Fruit fly (Drosophila melanogaster) whole organism, embryonic: ENCODE data around the gene CG17145.

Experiments used
- Adf1 ChIP-seq: fragments of 200-800 bp; sonication (Bioruptor generic); IDR thresholded peaks from 2 replicates; pipeline ENCODE4 v1.3.6; 2022; ENCODE audit warnings: missing biosample characterization, missing genetic modification characterization
- CG1024 ChIP-seq: fragments of 200-800 bp; sonication (Bioruptor generic); IDR thresholded peaks from 2 replicates; pipeline ENCODE4 v1.3.6; 2022; ENCODE audit warnings: missing biosample characterization, missing genetic modification characterization
- CG10274 ChIP-seq: fragments of 200-800 bp; sonication (Bioruptor generic); optimal IDR thresholded peaks from 3 replicates; lab custom pipeline; 2017; ENCODE audit warnings: missing biosample characterization, mild to moderate bottlenecking, missing genetic modification characterization
- CG10462 ChIP-seq: fragments of 200-800 bp; sonication (Bioruptor generic); optimal IDR thresholded peaks from 2 replicates; lab custom pipeline; 2016; ENCODE audit warnings: missing biosample characterization, missing genetic modification characterization
- CG10959 ChIP-seq: fragments of 200-800 bp; sonication (Bioruptor generic); IDR thresholded peaks from 2 replicates; pipeline ENCODE4 v1.3.6; 2022; ENCODE audit warnings: missing biosample characterization, missing genetic modification characterization
- CG11093 ChIP-seq: fragments of 200-800 bp; sonication (Bioruptor generic); IDR thresholded peaks from 3 replicates; pipeline ENCODE4 v1.3.6; 2022; ENCODE audit warnings: missing biosample characterization, missing genetic modification characterization
- CG11247 ChIP-seq: fragments of 200-800 bp; sonication (Bioruptor generic); IDR thresholded peaks from 2 replicates; pipeline ENCODE4 v1.3.6; 2022; ENCODE audit warnings: missing biosample characterization, missing genetic modification characterization
- CG11504 ChIP-seq: fragments of 200-800 bp; sonication (Bioruptor generic); optimal IDR thresholded peaks from 3 replicates; lab custom pipeline; 2019; ENCODE audit warnings: missing biosample characterization, mild to moderate bottlenecking, missing genetic modification characterization, moderate library complexity
- CG11695 ChIP-seq: fragments of 200-800 bp; sonication (Bioruptor generic); IDR thresholded peaks from 3 replicates; pipeline ENCODE4 v1.3.6; 2022; ENCODE audit warnings: missing biosample characterization, missing genetic modification characterization
- CG12155 ChIP-seq: fragments of 200-800 bp; sonication (Bioruptor generic); optimal IDR thresholded peaks from 3 replicates; lab custom pipeline; 2016; ENCODE audit warnings: missing biosample characterization, missing genetic modification characterization
- CG1233 ChIP-seq: fragments of 200-800 bp; sonication (Bioruptor generic); optimal IDR thresholded peaks from 4 replicates; lab custom pipeline; 2018; ENCODE audit warnings: missing biosample characterization, mild to moderate bottlenecking, missing genetic modification characterization
- CG14050 ChIP-seq: fragments of 200-800 bp; sonication (Bioruptor generic); IDR thresholded peaks from 3 replicates; pipeline ENCODE4 v1.3.6; 2022; ENCODE audit warnings: missing biosample characterization, missing genetic modification characterization
- CG16863 ChIP-seq: fragments of 200-800 bp; sonication (Bioruptor generic); optimal IDR thresholded peaks from 3 replicates; lab custom pipeline; 2016; ENCODE audit warnings: missing biosample characterization, missing genetic modification characterization
- CG18599 ChIP-seq: fragments of 200-800 bp; sonication (Bioruptor generic); optimal IDR thresholded peaks from 3 replicates; lab custom pipeline; 2017; ENCODE audit warnings: missing biosample characterization, missing genetic modification characterization, mild to moderate bottlenecking, moderate library complexity, missing genetic modification reagents
- CG2875 ChIP-seq: fragments of 200-800 bp; sonication (Bioruptor generic); optimal IDR thresholded peaks from 2 replicates; lab custom pipeline; 2017; ENCODE audit warnings: missing biosample characterization, mild to moderate bottlenecking, missing genetic modification characterization, missing genetic modification reagents
- CG2889 ChIP-seq: fragments of 200-800 bp; sonication (Bioruptor generic); IDR thresholded peaks from 3 replicates; pipeline ENCODE4 v1.3.6; 2022; ENCODE audit warnings: missing biosample characterization, missing genetic modification characterization
- CG3065 ChIP-seq: fragments of 200-800 bp; sonication (Bioruptor generic); optimal IDR thresholded peaks from 2 replicates; lab custom pipeline; 2016; ENCODE audit warnings: missing biosample characterization, missing genetic modification characterization
- CG31441 ChIP-seq: fragments of 200-800 bp; sonication (Bioruptor generic); IDR thresholded peaks from 2 replicates; pipeline ENCODE4 v1.3.6; 2022; ENCODE audit warnings: missing biosample characterization, missing genetic modification characterization
- CG32532 ChIP-seq: fragments of 200-800 bp; sonication (Bioruptor generic); IDR thresholded peaks from 2 replicates; pipeline ENCODE4 v1.3.6; 2022; ENCODE audit warnings: missing biosample characterization, missing genetic modification characterization
- CG34422 ChIP-seq: fragments of 200-800 bp; sonication (Bioruptor generic); IDR thresholded peaks from 3 replicates; pipeline ENCODE4 v1.3.6; 2022; ENCODE audit warnings: missing biosample characterization, missing genetic modification characterization
- CG4282 ChIP-seq: fragments of 200-800 bp; sonication (Bioruptor generic); optimal IDR thresholded peaks from 2 replicates; lab custom pipeline; 2016; ENCODE audit warnings: missing biosample characterization, missing genetic modification characterization
- CG6683 ChIP-seq: fragments of 200-800 bp; sonication (Bioruptor generic); optimal IDR thresholded peaks from 2 replicates; lab custom pipeline; 2017; ENCODE audit warnings: missing biosample characterization, mild to moderate bottlenecking, missing genetic modification characterization, missing genetic modification reagents
- CG7372 ChIP-seq: fragments of 200-800 bp; sonication (Bioruptor generic); IDR thresholded peaks from 2 replicates; pipeline ENCODE4 v1.3.6; 2022; ENCODE audit warnings: missing biosample characterization, missing genetic modification characterization
- ERR ChIP-seq: fragments of 200-800 bp; sonication (Bioruptor generic); optimal IDR thresholded peaks from 2 replicates; lab custom pipeline; 2016; ENCODE audit warnings: missing biosample characterization, missing genetic modification characterization
- Ets65A ChIP-seq: fragments of 200-800 bp; sonication (Bioruptor generic); peaks from one replicate; lab custom pipeline; 2016; ENCODE audit warnings: missing biosample characterization, missing genetic modification characterization
- Optix ChIP-seq: fragments of 200-800 bp; sonication (Bioruptor generic); IDR thresholded peaks from 3 replicates; pipeline ENCODE4 v1.3.6; 2022; ENCODE audit warnings: missing biosample characterization, missing genetic modification characterization
- Ravus ChIP-seq: fragments of 200-800 bp; sonication (Bioruptor generic); IDR thresholded peaks from 2 replicates; pipeline ENCODE4 v1.3.6; 2022; ENCODE audit warnings: missing biosample characterization, missing genetic modification characterization
- Sin3A ChIP-seq: fragments of >200 bp; optimal IDR thresholded peaks from 2 replicates; lab custom pipeline; 2018
- Six4 ChIP-seq: fragments of 200-800 bp; sonication (Bioruptor generic); optimal IDR thresholded peaks from 2 replicates; lab custom pipeline; 2016; ENCODE audit warnings: missing biosample characterization, missing genetic modification characterization
- Sry-β ChIP-seq: fragments of 200-800 bp; sonication (Bioruptor generic); optimal IDR thresholded peaks from 2 replicates; lab custom pipeline; 2018; ENCODE audit warnings: missing biosample characterization, mild to moderate bottlenecking, missing genetic modification characterization, moderate library complexity
- bsh ChIP-seq, 2 experiments: fragments of 200-800 bp; sonication (Bioruptor generic); optimal IDR thresholded peaks; 2 replicates each; lab custom pipeline; 2017 to 2018; ENCODE audit warnings: mild to moderate bottlenecking in 2 of 2, missing biosample characterization in 2 of 2, missing genetic modification characterization in 2 of 2, moderate library complexity in 1 of 2
- btn ChIP-seq: fragments of 200-800 bp; sonication (Bioruptor generic); optimal IDR thresholded peaks from 2 replicates; lab custom pipeline; 2016; ENCODE audit warnings: missing biosample characterization, missing genetic modification characterization
- cas ChIP-seq: fragments of 200-800 bp; sonication (Bioruptor generic); IDR thresholded peaks from 2 replicates; pipeline ENCODE4 v1.3.6; 2022; ENCODE audit warnings: missing biosample characterization, missing genetic modification characterization
- cato ChIP-seq: fragments of 200-800 bp; sonication (Bioruptor generic); optimal IDR thresholded peaks from 2 replicates; lab custom pipeline; 2016; ENCODE audit warnings: missing biosample characterization, missing genetic modification characterization, borderline replicate concordance
- crc ChIP-seq: fragments of 200-800 bp; sonication (Bioruptor generic); optimal IDR thresholded peaks from 2 replicates; lab custom pipeline; 2016; ENCODE audit warnings: missing biosample characterization, missing genetic modification characterization
- fd102C ChIP-seq: fragments of 200-800 bp; sonication (Bioruptor generic); optimal IDR thresholded peaks from 2 replicates; lab custom pipeline; 2018; ENCODE audit warnings: missing biosample characterization, mild to moderate bottlenecking, missing genetic modification characterization, moderate library complexity
- fd64A ChIP-seq: fragments of 200-800 bp; sonication (Bioruptor generic); optimal IDR thresholded peaks from 3 replicates; lab custom pipeline; 2018; ENCODE audit warnings: missing biosample characterization, mild to moderate bottlenecking, missing genetic modification characterization
- ftz-f1 ChIP-seq: fragments of 200-800 bp; sonication (Bioruptor generic); optimal IDR thresholded peaks from 2 replicates; lab custom pipeline; 2016; ENCODE audit warnings: missing biosample characterization, missing genetic modification characterization
- gce ChIP-seq: fragments of 200-800 bp; sonication (Bioruptor generic); IDR thresholded peaks from 3 replicates; pipeline ENCODE4 v1.3.6; 2022; ENCODE audit warnings: missing biosample characterization, missing genetic modification characterization
- gro ChIP-seq: fragments of 200-800 bp; sonication (Bioruptor generic); optimal IDR thresholded peaks from 2 replicates; lab custom pipeline; 2016; ENCODE audit warnings: missing biosample characterization, missing genetic modification characterization
- gt ChIP-seq: fragments of 200-800 bp; sonication (Bioruptor generic); IDR thresholded peaks from 2 replicates; pipeline ENCODE4 v1.3.6; 2022; ENCODE audit warnings: missing biosample characterization, missing genetic modification characterization
- hb ChIP-seq: fragments of 200-800 bp; sonication (Bioruptor generic); IDR thresholded peaks from 3 replicates; pipeline ENCODE4 v1.3.6; 2022; ENCODE audit warnings: missing biosample characterization, missing genetic modification characterization; ENCODE audit not compliant: partially characterized antibody
- knrl ChIP-seq: fragments of 200-800 bp; sonication (Bioruptor generic); IDR thresholded peaks from 3 replicates; pipeline ENCODE4 v1.3.6; 2022; ENCODE audit warnings: missing biosample characterization, missing genetic modification characterization; ENCODE audit not compliant: partially characterized antibody
- lab ChIP-seq: fragments of 200-800 bp; sonication (Bioruptor generic); optimal IDR thresholded peaks from 3 replicates; lab custom pipeline; 2017; ENCODE audit warnings: missing biosample characterization, missing genetic modification characterization, mild to moderate bottlenecking, moderate library complexity, missing genetic modification reagents
- lilli ChIP-seq: fragments of 200-800 bp; sonication (Bioruptor generic); optimal IDR thresholded peaks from 3 replicates; lab custom pipeline; 2016; ENCODE audit warnings: missing biosample characterization, missing genetic modification characterization
- pb ChIP-seq: fragments of 200-800 bp; sonication (Bioruptor generic); optimal IDR thresholded peaks from 3 replicates; lab custom pipeline; 2016; ENCODE audit warnings: missing biosample characterization, missing genetic modification characterization
- phol ChIP-seq: fragments of 200-800 bp; sonication (Bioruptor generic); optimal IDR thresholded peaks from 3 replicates; lab custom pipeline; 2018; ENCODE audit warnings: missing biosample characterization, mild to moderate bottlenecking, missing genetic modification characterization, moderate library complexity
- run ChIP-seq: fragments of 200-800 bp; sonication (Bioruptor generic); optimal IDR thresholded peaks from 3 replicates; lab custom pipeline; 2018; ENCODE audit warnings: missing biosample characterization, mild to moderate bottlenecking, missing genetic modification characterization
- salm ChIP-seq: fragments of 200-800 bp; sonication (Bioruptor generic); optimal IDR thresholded peaks from 2 replicates; lab custom pipeline; 2018; ENCODE audit warnings: missing biosample characterization, mild to moderate bottlenecking, missing genetic modification characterization
- sob ChIP-seq: fragments of 200-800 bp; sonication (Bioruptor generic); IDR thresholded peaks from 2 replicates; pipeline ENCODE4 v1.3.6; 2022; ENCODE audit warnings: missing biosample characterization, missing genetic modification characterization
- tll ChIP-seq, 2 experiments: fragments of 200-800 bp in 1 of 2; fragments of >200 bp in 1 of 2; sonication (Bioruptor generic) in 1 of 2; optimal IDR thresholded peaks; 2 replicates each; lab custom pipeline; 2017 to 2019; ENCODE audit warnings: missing biosample characterization in 2 of 2, missing genetic modification characterization in 2 of 2, mild to moderate bottlenecking in 1 of 2, moderate library complexity in 1 of 2
- vvl ChIP-seq: fragments of 200-800 bp; sonication (Bioruptor generic); IDR thresholded peaks from 2 replicates; pipeline ENCODE4 v1.3.6; 2022; ENCODE audit warnings: missing biosample characterization, missing genetic modification characterization

Gene CG17145

DNA sequence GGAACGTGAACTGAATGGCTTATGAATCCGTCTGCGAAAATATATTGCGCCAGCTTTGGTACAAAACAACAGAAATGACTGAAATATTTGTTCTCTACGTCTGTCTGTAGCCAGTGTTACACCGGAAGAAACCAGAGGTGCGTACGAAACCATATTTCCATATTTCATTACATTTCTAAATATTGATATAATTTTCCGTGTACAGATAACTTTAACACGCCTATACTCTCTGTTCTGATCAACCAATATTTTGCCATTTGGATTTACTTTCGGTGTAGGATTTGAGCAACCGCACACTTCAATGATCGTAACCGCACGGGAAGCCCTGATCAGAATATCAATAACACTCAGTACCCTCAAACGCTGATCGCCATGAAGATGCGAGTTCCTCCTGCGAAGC is 26.9 kb upstream of the CG17145 start (continued):
- TF ChIP-seq CG11504 (tag; lab: Kevin White, UChicago) (peak; percentile 58), cas (no peak), CG4282 (no peak), lab (GFP tag; lab: Kevin White, UChicago) (peak; percentile 48), CG11247 (no peak), CG1233 (GFP tag; lab: Kevin White, UChicago) (peak; percentile 48), CG2889 (GFP tag; lab: Robert Waterston, UW) (no peak), CG10274 (GFP tag; lab: Kevin White, UChicago) (no peak), knrl (GFP tag; lab: Robert Waterston, UW) (no peak), Adf1 (GFP tag; lab: Robert Waterston, UW) (no peak), pb (no peak), salm (no peak), bsh (GFP tag; optimal IDR thresholded peaks at IDR 0.05; lab: Kevin White, UChicago) (peak; percentile 41 to 55), CG10959 (peak; percentile 41; the same call in 1 of the 2 replicates), CG32532 (peak; percentile 59), CG11093 (GFP tag; lab: Robert Waterston, UW) (no peak), gt (GFP tag; lab: Robert Waterston, UW) (no peak), CG3065 (no peak), gro (no peak), CG18599 (peak; percentile 40), CG6683 (GFP tag; lab: Kevin White, UChicago) (no peak), run (no peak), ERR (GFP tag; lab: Kevin White, UChicago) (no peak), gce (GFP tag; lab: Robert Waterston, UW) (no peak), CG16863 (GFP tag; lab: Kevin White, UChicago) (no peak), Six4 (GFP tag; lab: Kevin White, UChicago) (no peak), lilli (GFP tag; lab: Kevin White, UChicago) (peak; percentile 48), hb (GFP tag; lab: Robert Waterston, UW) (no peak), fd102C (GFP tag; lab: Kevin White, UChicago) (no peak), CG2875 (GFP tag; lab: Kevin White, UChicago) (no peak), CG12155 (GFP tag; lab: Kevin White, UChicago) (peak; percentile 6), fd64A (no peak), btn (GFP tag; lab: Kevin White, UChicago) (no peak), CG31441 (GFP tag; lab: Robert Waterston, UW) (no peak), CG1024 (GFP tag; lab: Robert Waterston, UW) (no peak), ftz-f1 (GFP tag; lab: Kevin White, UChicago) (no peak), vvl (GFP tag; lab: Robert Waterston, UW) (peak; percentile 62), Ets65A (peak; percentile 50), CG10462 (GFP tag; lab: Kevin White, UChicago) (no peak), CG14050 (GFP tag; lab: Robert Waterston, UW) (peak; percentile 29; the same call in 1 of the 3 replicates), CG34422 (peak; percentile 48; the same call in 1 of the 3 replicates), CG11695 (0 out of 3 replicates have a peak, but pooled peaks have one; percentile 34), Ravus (GFP tag; lab: Robert Waterston, UW) (no peak), CG7372 (GFP tag; lab: Robert Waterston, UW) (peak; percentile 24; the same call in 1 of the 2 replicates), cato (no peak), sob (GFP tag; lab: Robert Waterston, UW) (0 out of 2 replicates have a peak, but pooled peaks have one; percentile 12), Optix (GFP tag; lab: Robert Waterston, UW) (no peak), phol (tag; lab: Kevin White, UChicago) (peak; percentile 35), Sry-β (GFP tag; lab: Kevin White, UChicago) (no peak), crc (GFP tag; lab: Kevin White, UChicago) (no peak), tll (GFP tag; optimal IDR thresholded peaks at IDR 0.05; lab: Kevin White, UChicago) (no peak), Sin3A (lab: Kevin White, UChicago) (no peak)
